Worm (Caenorhabditis elegans) whole organism, L2 larva: ENCODE measurements around the gene grl-9.

ENCODE experiments used
- R02D3.7 ChIP-seq: fragments of 150-350 bp; optimal IDR thresholded peaks from 2 replicates; lab custom pipeline; 2014; ENCODE audit warnings: missing biosample characterization, missing genetic modification characterization
- Y55F3AM.14 ChIP-seq: fragments of 200-800 bp; sonication (Bioruptor generic); optimal IDR thresholded peaks from 2 replicates; lab custom pipeline; 2018; ENCODE audit warnings: mild to moderate bottlenecking, missing genetic modification characterization, missing compliant biosample characterization
- alr-1 ChIP-seq: fragments of 150-350 bp; optimal IDR thresholded peaks from 2 replicates; lab custom pipeline; 2014; ENCODE audit warnings: missing biosample characterization, missing genetic modification characterization
- blmp-1 ChIP-seq: sonication (generic microtip); optimal IDR thresholded peaks from 2 replicates; lab custom pipeline; 2017; ENCODE audit warnings: missing genetic modification characterization, mild to moderate bottlenecking, missing compliant biosample characterization, antibody characterized with exemption, moderate library complexity; ENCODE audit not compliant: insufficient read depth
- ceh-16 ChIP-seq: fragments of 150-350 bp; optimal IDR thresholded peaks from 2 replicates; lab custom pipeline; 2014; ENCODE audit warnings: missing biosample characterization, missing genetic modification characterization
- lin-13 ChIP-seq: fragments of 150-350 bp; optimal IDR thresholded peaks from 2 replicates; lab custom pipeline; 2014; ENCODE audit warnings: missing biosample characterization, missing genetic modification reagents, missing genetic modification characterization
- nhr-10 ChIP-seq: sonication (generic microtip); optimal IDR thresholded peaks from 2 replicates; lab custom pipeline; 2017; ENCODE audit warnings: missing biosample characterization, missing genetic modification characterization
- nhr-11 ChIP-seq: fragments of 150-350 bp; optimal IDR thresholded peaks from 2 replicates; lab custom pipeline; 2014; ENCODE audit warnings: missing biosample characterization, missing genetic modification characterization
- nhr-237 ChIP-seq: fragments of 150-350 bp; optimal IDR thresholded peaks from 2 replicates; lab custom pipeline; 2014; ENCODE audit warnings: missing biosample characterization, missing genetic modification characterization
- skn-1 ChIP-seq: sonication (generic microtip); optimal IDR thresholded peaks from 2 replicates; lab custom pipeline; 2017; ENCODE audit warnings: missing biosample characterization, missing genetic modification characterization

DNA sequence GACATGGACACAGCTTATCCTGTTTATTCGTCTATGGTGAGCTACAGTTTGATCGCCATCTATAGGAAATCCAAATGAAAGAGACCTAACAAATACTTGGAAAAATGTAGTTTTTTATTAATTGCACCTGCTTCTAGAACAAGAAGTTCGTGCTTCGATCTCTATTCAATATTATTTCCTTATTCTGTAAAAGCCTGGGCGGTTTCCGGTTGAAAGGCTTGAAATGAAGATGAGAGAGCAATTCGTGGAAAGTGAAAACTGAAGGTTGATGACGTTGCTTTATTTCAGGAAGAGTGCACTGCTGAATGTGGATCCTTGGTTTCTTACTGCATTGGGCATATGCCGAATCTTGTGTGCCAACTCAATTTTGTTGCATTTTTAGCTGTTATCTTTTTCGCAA is 49.2 kb upstream of the grl-9 start:
- TF ChIP-seq R02D3.7 (tag; lab: Kevin White, UChicago) (no peak), nhr-11 (tag; lab: Kevin White, UChicago) (no peak), ceh-16 (tag; lab: Kevin White, UChicago) (no peak), Y55F3AM.14 (GFP tag; lab: Kevin White, UChicago) (no peak), nhr-237 (tag; lab: Kevin White, UChicago) (no peak), blmp-1 (tag; lab: Kevin White, UChicago) (no peak), skn-1 (no peak), nhr-10 (tag; lab: Kevin White, UChicago) (no peak), alr-1 (tag; lab: Kevin White, UChicago) (no peak), lin-13 (GFP tag; lab: Kevin White, UChicago) (no peak)
